Worm (Caenorhabditis elegans): Measurements from ENCODE around the gene C05B5.1.

DNA sequence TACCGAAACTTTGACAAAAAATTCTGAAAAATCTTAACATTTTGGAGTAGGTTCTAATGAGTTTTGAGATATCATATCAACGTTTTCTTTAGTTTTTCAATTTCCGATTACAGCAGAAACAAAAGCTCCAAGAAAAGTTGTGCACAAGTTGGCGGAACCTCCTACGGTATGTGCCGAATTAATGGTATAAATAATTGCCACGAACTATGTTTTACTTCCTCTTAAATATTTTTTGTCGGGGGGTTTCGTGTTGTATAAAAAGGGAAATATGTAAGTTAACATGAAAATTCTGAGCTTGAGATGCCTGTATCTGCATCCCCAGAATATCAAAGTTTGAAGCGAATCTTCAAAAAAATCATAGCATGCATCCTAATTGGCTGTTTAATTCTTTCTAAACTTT, 45.6 kb upstream of the C05B5.1 start, which contains the start of gene M04D8.8:
- TF ChIP-seq nhr-12 (tag; optimal IDR thresholded peaks at IDR 0.05) (no peak), nhr-237 (tag; optimal IDR thresholded peaks at IDR 0.05) (no peak), ceh-82 (tag; optimal IDR thresholded peaks at IDR 0.05) (no peak), efl-1 (optimal IDR thresholded peaks at IDR 0.05) (no peak), efl-1 (GFP tag; optimal IDR thresholded peaks at IDR 0.05 in 1 of 2) (no peak), F16B12.6 (tag; optimal IDR thresholded peaks at IDR 0.05) (no peak), grh-1 (GFP tag; IDR thresholded peaks at IDR 0.05) (no peak), irx-1 (tag; optimal IDR thresholded peaks at IDR 0.05) (no peak), tbx-2 (tag; optimal IDR thresholded peaks at IDR 0.05) (no peak), lsy-2 (tag; optimal IDR thresholded peaks at IDR 0.05) (no peak)

Data from whole organism, L1 larva.